Worm (Caenorhabditis elegans) whole organism, L2 larva: ENCODE measurements around the gene F17C11.2.

Experiments
- C34F6.9 ChIP-seq: fragments of 150-350 bp; optimal IDR thresholded peaks from 2 replicates; lab custom pipeline; 2014; ENCODE audit warnings: missing biosample characterization, missing genetic modification characterization
- F13H6.1 ChIP-seq: sonication (generic microtip); optimal IDR thresholded peaks from 2 replicates; lab custom pipeline; 2016; ENCODE audit warnings: missing genetic modification characterization, missing compliant biosample characterization
- R02D3.7 ChIP-seq: fragments of 150-350 bp; optimal IDR thresholded peaks from 2 replicates; lab custom pipeline; 2014; ENCODE audit warnings: missing biosample characterization, missing genetic modification characterization
- Y55F3AM.14 ChIP-seq: fragments of 200-800 bp; sonication (Bioruptor generic); optimal IDR thresholded peaks from 2 replicates; lab custom pipeline; 2018; ENCODE audit warnings: mild to moderate bottlenecking, missing genetic modification characterization, missing compliant biosample characterization
- ZK546.5 ChIP-seq: sonication (generic microtip); optimal IDR thresholded peaks from 2 replicates; lab custom pipeline; 2017; ENCODE audit warnings: missing biosample characterization, missing genetic modification characterization
- alr-1 ChIP-seq: fragments of 150-350 bp; optimal IDR thresholded peaks from 2 replicates; lab custom pipeline; 2014; ENCODE audit warnings: missing biosample characterization, missing genetic modification characterization
- aly-2 ChIP-seq: fragments of 150-350 bp; optimal IDR thresholded peaks from 2 replicates; lab custom pipeline; 2014; ENCODE audit warnings: missing biosample characterization, missing genetic modification characterization
- ama-1 ChIP-seq: fragments of 150-350 bp; optimal IDR thresholded peaks from 2 replicates; lab custom pipeline; 2018; ENCODE audit warnings: inconsistent platforms
- blmp-1 ChIP-seq: sonication (generic microtip); optimal IDR thresholded peaks from 2 replicates; lab custom pipeline; 2017; ENCODE audit warnings: missing genetic modification characterization, mild to moderate bottlenecking, missing compliant biosample characterization, antibody characterized with exemption, moderate library complexity; ENCODE audit not compliant: insufficient read depth
- ceh-16 ChIP-seq: fragments of 150-350 bp; optimal IDR thresholded peaks from 2 replicates; lab custom pipeline; 2014; ENCODE audit warnings: missing biosample characterization, missing genetic modification characterization
- ceh-82 ChIP-seq: fragments of 150-350 bp; optimal IDR thresholded peaks from 2 replicates; lab custom pipeline; 2014; ENCODE audit warnings: missing biosample characterization, missing genetic modification characterization
- crh-2 ChIP-seq: sonication (generic microtip); optimal IDR thresholded peaks from 2 replicates; lab custom pipeline; 2017; ENCODE audit warnings: missing biosample characterization, missing genetic modification characterization
- dmd-4 ChIP-seq: sonication (generic microtip); optimal IDR thresholded peaks from 2 replicates; lab custom pipeline; 2017; ENCODE audit warnings: missing biosample characterization, missing genetic modification characterization
- egl-27 ChIP-seq: sonication (generic microtip); optimal IDR thresholded peaks from 3 replicates; lab custom pipeline; 2017; ENCODE audit warnings: missing biosample characterization, missing genetic modification reagents, missing genetic modification characterization
- elt-1 ChIP-seq: fragments of 150-350 bp; optimal IDR thresholded peaks from 2 replicates; lab custom pipeline; 2014; ENCODE audit warnings: missing biosample characterization, missing genetic modification characterization
- elt-3 ChIP-seq: sonication (generic microtip); optimal IDR thresholded peaks from 2 replicates; lab custom pipeline; 2017; ENCODE audit warnings: missing biosample characterization, missing genetic modification characterization
- fos-1 ChIP-seq: fragments of 150-350 bp; optimal IDR thresholded peaks from 2 replicates; lab custom pipeline; 2014; ENCODE audit warnings: missing biosample characterization, missing genetic modification characterization
- gmeb-1 ChIP-seq: fragments of 150-350 bp; optimal IDR thresholded peaks from 2 replicates; lab custom pipeline; 2014; ENCODE audit warnings: missing biosample characterization, missing genetic modification characterization
- lin-11 ChIP-seq: fragments of 150-350 bp; sonication (generic microtip); optimal IDR thresholded peaks from 2 replicates; lab custom pipeline; 2014; ENCODE audit warnings: missing biosample characterization, missing genetic modification characterization, inconsistent platforms, mixed read lengths
- lin-13 ChIP-seq: fragments of 150-350 bp; optimal IDR thresholded peaks from 2 replicates; lab custom pipeline; 2014; ENCODE audit warnings: missing biosample characterization, missing genetic modification reagents, missing genetic modification characterization
- lin-39 ChIP-seq: fragments of 150-350 bp; optimal IDR thresholded peaks from 2 replicates; lab custom pipeline; 2014; ENCODE audit warnings: missing biosample characterization, missing genetic modification reagents, missing genetic modification characterization
- lsy-2 ChIP-seq, 2 experiments: fragments of 150-350 bp in 1 of 2; sonication (generic microtip) in 1 of 2; optimal IDR thresholded peaks; 2 replicates each; lab custom pipeline; 2014 to 2017; ENCODE audit warnings: missing biosample characterization in 2 of 2, missing genetic modification characterization in 2 of 2
- mab-5 ChIP-seq: fragments of 150-350 bp; optimal IDR thresholded peaks from 2 replicates; lab custom pipeline; 2014; ENCODE audit warnings: missing biosample characterization, missing genetic modification characterization
- mbf-1 ChIP-seq: sonication (generic microtip); optimal IDR thresholded peaks from 2 replicates; lab custom pipeline; 2017; ENCODE audit warnings: missing biosample characterization, missing genetic modification characterization
- mdl-1 ChIP-seq, 2 experiments: fragments of 150-350 bp in 1 of 2; sonication (generic microtip) in 1 of 2; optimal IDR thresholded peaks; 2 replicates each; lab custom pipeline; 2017; ENCODE audit warnings: missing biosample characterization in 2 of 2, missing genetic modification characterization in 2 of 2
- nhr-10 ChIP-seq: sonication (generic microtip); optimal IDR thresholded peaks from 2 replicates; lab custom pipeline; 2017; ENCODE audit warnings: missing biosample characterization, missing genetic modification characterization
- nhr-11 ChIP-seq: fragments of 150-350 bp; optimal IDR thresholded peaks from 2 replicates; lab custom pipeline; 2014; ENCODE audit warnings: missing biosample characterization, missing genetic modification characterization
- nhr-12 ChIP-seq: fragments of 150-350 bp; optimal IDR thresholded peaks from 2 replicates; lab custom pipeline; 2014; ENCODE audit warnings: missing biosample characterization, missing genetic modification characterization
- nhr-129 ChIP-seq: fragments of 150-350 bp; optimal IDR thresholded peaks from 2 replicates; lab custom pipeline; 2014; ENCODE audit warnings: missing biosample characterization, missing genetic modification characterization
- nhr-21 ChIP-seq: fragments of 150-350 bp; optimal IDR thresholded peaks from 2 replicates; lab custom pipeline; 2014; ENCODE audit warnings: missing biosample characterization, missing genetic modification characterization
- nhr-23 ChIP-seq: fragments of 150-350 bp; optimal IDR thresholded peaks from 2 replicates; lab custom pipeline; 2014; ENCODE audit warnings: missing biosample characterization, missing genetic modification reagents, missing genetic modification characterization
- nhr-237 ChIP-seq: fragments of 150-350 bp; optimal IDR thresholded peaks from 2 replicates; lab custom pipeline; 2014; ENCODE audit warnings: missing biosample characterization, missing genetic modification characterization
- nhr-25 ChIP-seq: fragments of 150-350 bp; sonication (generic microtip); optimal IDR thresholded peaks from 3 replicates; lab custom pipeline; 2014; ENCODE audit warnings: missing biosample characterization, missing genetic modification characterization
- nhr-6 ChIP-seq: fragments of 150-350 bp; optimal IDR thresholded peaks from 2 replicates; lab custom pipeline; 2014; ENCODE audit warnings: missing biosample characterization, missing genetic modification characterization
- nhr-77 ChIP-seq: fragments of 150-350 bp; optimal IDR thresholded peaks from 2 replicates; lab custom pipeline; 2014; ENCODE audit warnings: missing biosample characterization, missing genetic modification characterization
- peb-1 ChIP-seq: fragments of 150-350 bp; optimal IDR thresholded peaks from 2 replicates; lab custom pipeline; 2014; ENCODE audit warnings: missing biosample characterization, missing genetic modification characterization
- sem-4 ChIP-seq: fragments of 150-350 bp; optimal IDR thresholded peaks from 2 replicates; lab custom pipeline; 2014; ENCODE audit warnings: missing biosample characterization, missing genetic modification reagents, missing genetic modification characterization
- skn-1 ChIP-seq: sonication (generic microtip); optimal IDR thresholded peaks from 2 replicates; lab custom pipeline; 2017; ENCODE audit warnings: missing biosample characterization, missing genetic modification characterization
- sma-3 ChIP-seq: sonication (generic microtip); optimal IDR thresholded peaks from 2 replicates; lab custom pipeline; 2016; ENCODE audit warnings: missing genetic modification reagents, missing genetic modification characterization, missing compliant biosample characterization
- sma-9 ChIP-seq, 2 experiments: fragments of 150-350 bp in 1 of 2; sonication (generic microtip) in 1 of 2; optimal IDR thresholded peaks; 2 replicates each; lab custom pipeline; 2014 to 2016; ENCODE audit warnings: missing genetic modification characterization in 2 of 2, mild to moderate bottlenecking in 1 of 2, missing biosample characterization in 1 of 2, missing compliant biosample characterization in 1 of 2, missing genetic modification reagents in 1 of 2, moderate library complexity in 1 of 2
- snpc-4 ChIP-seq: fragments of 150-350 bp; optimal IDR thresholded peaks from 2 replicates; lab custom pipeline; 2014; ENCODE audit warnings: missing biosample characterization, missing genetic modification characterization
- unc-39 ChIP-seq: fragments of 150-350 bp; optimal IDR thresholded peaks from 2 replicates; lab custom pipeline; 2014; ENCODE audit warnings: missing biosample characterization, missing genetic modification characterization
- unc-55 ChIP-seq: fragments of 150-350 bp; sonication (generic microtip); optimal IDR thresholded peaks from 3 replicates; lab custom pipeline; 2014; ENCODE audit warnings: missing biosample characterization, missing genetic modification reagents, missing genetic modification characterization
- zag-1 ChIP-seq: fragments of 150-350 bp; optimal IDR thresholded peaks from 2 replicates; lab custom pipeline; 2014; ENCODE audit warnings: missing biosample characterization, missing genetic modification characterization
- ztf-1 ChIP-seq: fragments of 200-800 bp; sonication (Bioruptor generic); conservative IDR thresholded peaks from 2 replicates; pipeline ENCODE4 v1.3.6; 2022; ENCODE audit warnings: missing genetic modification characterization, missing compliant biosample characterization
- ztf-11 ChIP-seq: sonication (generic microtip); optimal IDR thresholded peaks from 2 replicates; lab custom pipeline; 2017; ENCODE audit warnings: missing biosample characterization, missing genetic modification characterization
- ztf-4 ChIP-seq: fragments of 150-350 bp; optimal IDR thresholded peaks from 2 replicates; lab custom pipeline; 2014; ENCODE audit warnings: missing biosample characterization, missing genetic modification characterization

F17C11.2 gene

DNA sequence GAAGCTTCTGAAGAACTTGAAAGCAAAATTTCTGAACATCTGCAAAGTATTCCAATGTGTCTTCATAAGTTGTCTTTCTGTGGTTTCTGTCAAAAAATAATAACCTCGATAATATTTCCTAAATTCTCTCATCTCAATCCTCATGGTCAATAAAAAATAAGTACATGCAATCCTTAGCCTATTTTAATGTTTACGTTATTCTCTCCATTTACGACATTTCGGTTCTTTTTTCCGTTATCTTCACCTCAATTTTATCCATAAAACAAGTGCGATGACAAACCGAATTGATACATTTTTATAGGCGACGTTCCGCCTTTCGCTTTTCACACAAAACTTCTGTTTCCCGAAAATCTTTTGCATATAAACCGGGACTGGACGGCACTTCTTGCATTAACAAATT lies 1.5 kb downstream of the F17C11.2 start, which contains the start of gene col-153:
TSS of gene col-153 (plus strand) at position 301 of the 400 bp plus-strand sequence.
- no peak for TF ChIP-seq Y55F3AM.14
- TF ChIP-seq nhr-6 (tag; lab: Kevin White, UChicago), result no peak
- no peak for TF ChIP-seq sem-4 (tag; lab: Kevin White, UChicago)
- TF ChIP-seq unc-39 (tag; lab: Kevin White, UChicago), result no peak

DNA sequence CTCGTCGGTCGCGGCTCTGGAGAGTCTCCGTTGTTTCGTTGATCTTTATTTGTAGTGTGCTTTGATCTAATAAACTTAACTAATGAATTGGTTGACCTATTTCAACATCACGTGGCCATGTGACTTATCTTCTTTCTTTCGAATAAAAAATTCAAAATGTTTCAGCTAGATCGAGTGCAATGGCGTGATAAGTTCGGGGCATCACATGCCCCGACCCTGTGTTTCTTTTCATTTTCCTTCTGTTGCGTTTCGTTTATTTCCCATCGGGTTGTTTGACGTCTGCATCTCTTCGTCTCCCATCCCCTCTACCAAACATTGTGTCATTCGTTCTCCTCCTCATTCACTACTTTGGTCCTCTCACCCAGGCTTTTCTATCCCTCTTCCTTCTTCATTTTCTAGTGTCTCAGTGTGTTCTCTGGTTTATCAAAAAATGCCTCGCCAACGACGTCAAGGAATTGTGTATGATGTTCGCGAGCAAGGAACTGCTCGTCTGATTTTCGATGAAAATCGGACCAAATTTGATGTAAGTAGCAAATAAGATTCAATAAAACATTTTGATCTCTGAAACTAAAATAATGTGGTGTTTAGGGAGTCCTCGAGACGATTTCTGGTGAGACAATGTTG lies 3.7 kb downstream of the F17C11.2 start, which contains the start of gene F17C11.4:
TSS of gene F17C11.4 (plus strand) at position 206 of the 624 bp plus-strand sequence.
- peak; percentile 54 for TF ChIP-seq zag-1 (tag; lab: Kevin White, UChicago)
- no peak for TF ChIP-seq elt-3
- no peak for TF ChIP-seq nhr-23
- no peak for TF ChIP-seq ceh-82 (tag; lab: Kevin White, UChicago)
- peak; percentile 88 for TF ChIP-seq ztf-4 (tag; lab: Kevin White, UChicago)
- TF ChIP-seq ZK546.5 (tag; lab: Kevin White, UChicago), result no peak
- no peak for TF ChIP-seq unc-39 (tag; lab: Kevin White, UChicago)
- TF ChIP-seq nhr-129 (tag; lab: Kevin White, UChicago), result peak; percentile 96
- TF ChIP-seq nhr-77, result no peak
- TF ChIP-seq R02D3.7 (tag; lab: Kevin White, UChicago), result no peak
- TF ChIP-seq skn-1 (tag; lab: Kevin White, UChicago), result no peak
- no peak for TF ChIP-seq aly-2 (tag; lab: Kevin White, UChicago)
- no peak for TF ChIP-seq ztf-1 (GFP tag; lab: Robert Waterston, UW)
- peak; percentile 57 for TF ChIP-seq crh-2 (tag; lab: Kevin White, UChicago)
- no peak for TF ChIP-seq elt-1
- peak; percentile 66 for TF ChIP-seq fos-1 (tag; lab: Kevin White, UChicago)
- peak; percentile 86 for TF ChIP-seq Y55F3AM.14
- TF ChIP-seq nhr-12, result no peak
- TF ChIP-seq sma-9 (GFP tag; optimal IDR thresholded peaks at IDR 0.05; lab: Kevin White, UChicago), result peak; percentile 96
- TF ChIP-seq sma-9 (tag; optimal IDR thresholded peaks at IDR 0.05; lab: Kevin White, UChicago), result no peak
- no peak for TF ChIP-seq lin-39
- peak; percentile 76 for TF ChIP-seq blmp-1 (tag; lab: Kevin White, UChicago)
- peak; percentile 39 for TF ChIP-seq mab-5 (tag; lab: Kevin White, UChicago)
- TF ChIP-seq sem-4 (tag; lab: Kevin White, UChicago), result peak; percentile 70
- peak; percentile 59 for TF ChIP-seq lin-13 (GFP tag; lab: Kevin White, UChicago)
- TF ChIP-seq peb-1 (tag; lab: Kevin White, UChicago), result no peak
- TF ChIP-seq gmeb-1, result peak; percentile 58
- TF ChIP-seq nhr-21, result peak; percentile 81
- peak; percentile 90 for TF ChIP-seq nhr-25 (tag; lab: Kevin White, UChicago)
- TF ChIP-seq nhr-10 (tag; lab: Kevin White, UChicago), result no peak
- peak; percentile 88 for TF ChIP-seq ama-1 (lab: Kevin White, UChicago)
- TF ChIP-seq unc-55 (GFP tag; lab: Kevin White, UChicago), result peak; percentile 4
- no peak for TF ChIP-seq nhr-11 (tag; lab: Kevin White, UChicago)
- TF ChIP-seq mbf-1 (tag; lab: Kevin White, UChicago), result no peak
- TF ChIP-seq sma-3, result peak; percentile 75
- TF ChIP-seq lsy-2 (tag; optimal IDR thresholded peaks at IDR 0.05; lab: Kevin White, UChicago), result peak in 1 of 2 experiments; percentile 84
- TF ChIP-seq nhr-6 (tag; lab: Kevin White, UChicago), result peak; percentile 72
- TF ChIP-seq alr-1 (tag; lab: Kevin White, UChicago), result no peak
- peak; percentile 91 for TF ChIP-seq F13H6.1 (tag; lab: Kevin White, UChicago)
- TF ChIP-seq dmd-4 (tag; lab: Kevin White, UChicago), result no peak
- TF ChIP-seq lin-11 (tag; lab: Kevin White, UChicago), result no peak
- peak; percentile 49 for TF ChIP-seq egl-27
- peak; percentile 48 for TF ChIP-seq snpc-4 (tag; lab: Kevin White, UChicago)
- peak; percentile 85 for TF ChIP-seq C34F6.9
- no peak for TF ChIP-seq ceh-16 (tag; lab: Kevin White, UChicago)
- TF ChIP-seq ztf-11, result no peak
- no peak for TF ChIP-seq nhr-237
- TF ChIP-seq mdl-1 (tag; optimal IDR thresholded peaks at IDR 0.05; lab: Kevin White, UChicago), result peak; percentile 28 to 85
